Fruit fly (Drosophila melanogaster): Measurements from ENCODE around the gene eya.

Gene eya

DNA sequence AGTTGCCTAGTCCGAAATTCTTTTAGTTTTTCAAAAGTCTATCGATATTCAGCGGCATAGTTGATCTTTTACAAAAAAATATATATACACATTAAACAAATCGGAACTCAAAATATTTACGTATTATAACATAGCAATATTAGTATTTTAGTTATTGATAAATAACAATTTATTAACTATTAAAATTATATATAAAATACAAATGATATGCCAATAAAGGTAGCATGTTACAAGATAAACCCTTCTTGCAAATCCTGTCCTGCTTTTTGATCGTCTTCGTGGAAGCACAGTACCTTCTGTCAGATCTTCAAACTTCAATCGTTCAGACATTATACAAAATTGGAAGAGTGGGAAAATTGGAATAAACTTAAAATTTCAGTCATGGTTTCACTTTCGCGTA is 50.0 kb downstream of the eya start, which contains the start of gene CG9550:
Gene CG9550, plus strand, starts transcription at position 301 of the 400 bp plus-strand sequence.
- no peak for TF ChIP-seq CG7101 (tag; optimal IDR thresholded peaks at IDR 0.05)
- no peak for TF ChIP-seq CG5204 (GFP tag; optimal IDR thresholded peaks at IDR 0.05)
- no peak for TF ChIP-seq tj (GFP tag; optimal IDR thresholded peaks at IDR 0.05)
- no peak for TF ChIP-seq cnc (optimal IDR thresholded peaks at IDR 0.05)
- TF ChIP-seq Clk (GFP tag; optimal IDR thresholded peaks at IDR 0.05): no peak
- no peak for TF ChIP-seq CG1620 (GFP tag; optimal IDR thresholded peaks at IDR 0.05)
- TF ChIP-seq pad (GFP tag; optimal IDR thresholded peaks at IDR 0.05): no peak
- no peak for TF ChIP-seq cic (GFP tag; optimal IDR thresholded peaks at IDR 0.05)
- TF ChIP-seq kay (GFP tag; ENCODE audit: borderline replicate concordance): no peak
- TF ChIP-seq Mnt (GFP tag; optimal IDR thresholded peaks at IDR 0.05): no peak
- TF ChIP-seq CG14711 (tag; optimal IDR thresholded peaks at IDR 0.05): no peak
- TF ChIP-seq Crg-1 (GFP tag; optimal IDR thresholded peaks at IDR 0.05): no peak

DNA sequence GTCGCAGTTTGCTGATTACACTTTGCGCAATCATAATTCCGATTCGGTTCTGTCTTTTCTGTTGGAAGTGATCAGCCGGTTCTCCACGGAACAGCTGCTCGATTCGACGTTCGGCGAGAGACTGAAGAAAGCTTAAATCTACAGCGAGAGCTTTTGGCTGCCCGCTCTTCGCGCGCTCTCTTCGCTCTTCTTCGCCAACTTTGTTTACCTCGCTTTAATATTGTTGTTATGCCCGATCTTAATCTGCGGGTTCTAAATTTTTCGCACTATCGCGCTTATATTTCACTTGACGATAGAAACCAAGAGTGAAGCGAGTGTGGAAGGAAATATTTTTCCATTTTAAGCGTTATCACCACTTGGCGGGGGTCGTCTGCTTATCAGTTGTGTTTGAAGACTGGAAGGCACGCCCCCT is 52.4 kb downstream of the eya start, which contains the start of gene CG9547:
Gene CG9547, minus strand, starts transcription at position 128 of the 412 bp plus-strand sequence.
- TF ChIP-seq Mnt (GFP tag; optimal IDR thresholded peaks at IDR 0.05): peak; percentile 48
- TF ChIP-seq Crg-1 (GFP tag; optimal IDR thresholded peaks at IDR 0.05): peak; percentile 44
- no peak for TF ChIP-seq Clk (GFP tag; optimal IDR thresholded peaks at IDR 0.05)
- peak; percentile 69 for TF ChIP-seq CG7101 (tag; optimal IDR thresholded peaks at IDR 0.05)
- peak; percentile 79 for TF ChIP-seq CG33017 (tag; optimal IDR thresholded peaks at IDR 0.05)
- no peak for TF ChIP-seq toe (GFP tag; optimal IDR thresholded peaks at IDR 0.05)
- TF ChIP-seq pad (GFP tag; optimal IDR thresholded peaks at IDR 0.05): peak; percentile 9
- peak; percentile 93 for TF ChIP-seq cic (GFP tag; optimal IDR thresholded peaks at IDR 0.05)
- peak; percentile 36 for TF ChIP-seq tj (GFP tag; optimal IDR thresholded peaks at IDR 0.05)
- peak; percentile 24 for TF ChIP-seq CG7045 (GFP tag; optimal IDR thresholded peaks at IDR 0.05)
- peak; percentile 87 for TF ChIP-seq CG12768 (GFP tag; optimal IDR thresholded peaks at IDR 0.05)
- TF ChIP-seq CG5204 (GFP tag; optimal IDR thresholded peaks at IDR 0.05): no peak
- TF ChIP-seq CG11617 (GFP tag; optimal IDR thresholded peaks at IDR 0.05): peak; percentile 48
- TF ChIP-seq bab1 (GFP tag; optimal IDR thresholded peaks at IDR 0.05): peak; percentile 68

DNA sequence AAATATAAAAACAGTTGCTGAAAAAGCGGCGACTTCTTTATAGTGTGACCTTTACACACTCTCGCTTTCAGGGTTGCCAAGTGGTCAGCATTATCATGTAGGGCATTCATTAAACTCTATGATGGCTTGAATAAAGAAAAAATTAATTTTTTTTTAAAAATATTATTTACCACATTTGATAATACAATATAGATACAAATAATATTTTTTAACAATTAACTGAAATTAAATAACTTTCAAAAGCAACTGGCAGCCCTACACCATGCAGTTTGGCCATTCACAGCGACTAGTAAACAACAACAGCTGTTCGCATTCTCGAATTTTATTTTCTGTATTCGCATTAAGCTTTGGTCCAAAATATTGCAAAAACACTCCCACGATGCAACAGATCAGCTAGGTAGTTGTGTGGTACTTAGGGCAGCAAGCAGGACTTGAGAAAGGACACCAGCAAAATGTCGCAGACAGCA is 56.0 kb downstream of the eya start, which contains the start of the genes Phf5a and CG31638:
Gene Phf5a, minus strand, starts transcription at position 61 of the 467 bp plus-strand sequence.
Gene CG31638, plus strand, starts transcription at position 279 of the 467 bp plus-strand sequence.
- TF ChIP-seq CG7101 (tag; optimal IDR thresholded peaks at IDR 0.05): peak; percentile 97
- peak; percentile 92 for TF ChIP-seq Crg-1 (GFP tag; optimal IDR thresholded peaks at IDR 0.05)
- TF ChIP-seq Clk (GFP tag; optimal IDR thresholded peaks at IDR 0.05): peak; percentile 86
- no peak for TF ChIP-seq CG5204 (GFP tag; optimal IDR thresholded peaks at IDR 0.05)
- TF ChIP-seq tj (GFP tag; optimal IDR thresholded peaks at IDR 0.05): peak; percentile 84
- TF ChIP-seq CG1620 (GFP tag; optimal IDR thresholded peaks at IDR 0.05): peak; percentile 27
- TF ChIP-seq cnc (optimal IDR thresholded peaks at IDR 0.05): no peak
- peak; percentile 88 for TF ChIP-seq Mnt (GFP tag; optimal IDR thresholded peaks at IDR 0.05)
- TF ChIP-seq cic (GFP tag; optimal IDR thresholded peaks at IDR 0.05): peak; percentile 29
- peak; percentile 85 for TF ChIP-seq ovo (GFP tag; optimal IDR thresholded peaks at IDR 0.05)
- peak; percentile 100 for TF ChIP-seq CG14711 (tag; optimal IDR thresholded peaks at IDR 0.05)
- TF ChIP-seq toe (GFP tag; optimal IDR thresholded peaks at IDR 0.05): no peak
- peak; percentile 88 for TF ChIP-seq CG11617 (GFP tag; optimal IDR thresholded peaks at IDR 0.05)
- peak; percentile 62 for TF ChIP-seq CG7045 (GFP tag; optimal IDR thresholded peaks at IDR 0.05)
- no peak for TF ChIP-seq Hr96 (GFP tag; optimal IDR thresholded peaks at IDR 0.05)
- peak; percentile 95 for TF ChIP-seq CG33017 (tag; optimal IDR thresholded peaks at IDR 0.05)
- TF ChIP-seq kay (GFP tag; ENCODE audit: borderline replicate concordance): no peak
- TF ChIP-seq bab1 (GFP tag; optimal IDR thresholded peaks at IDR 0.05): peak; percentile 66
- TF ChIP-seq pad (GFP tag; optimal IDR thresholded peaks at IDR 0.05): peak; percentile 84
- peak; percentile 97 for TF ChIP-seq CG12768 (GFP tag; optimal IDR thresholded peaks at IDR 0.05)

DNA sequence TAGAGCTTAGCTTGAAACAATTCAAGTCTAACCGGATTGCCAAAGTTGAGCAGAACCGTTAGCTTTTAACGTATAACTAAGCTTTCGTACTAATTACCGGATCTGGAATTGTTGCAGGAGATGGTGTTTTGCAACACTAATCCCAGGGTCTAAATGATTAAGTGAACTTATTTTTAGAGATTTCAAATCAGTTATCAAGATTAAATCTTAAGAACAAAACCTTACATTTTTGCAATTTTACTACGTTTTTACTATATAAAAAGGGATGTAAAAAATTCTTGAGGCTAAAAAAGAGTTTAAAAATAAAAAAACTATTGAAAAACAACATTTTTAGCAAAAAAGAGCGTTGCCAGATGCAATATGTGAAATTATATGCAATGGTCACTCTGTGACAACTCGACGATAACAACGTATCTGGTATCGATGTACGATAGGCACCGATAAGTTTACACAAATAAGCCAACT is 58.1 kb downstream of the eya start, which contains the start of the genes KFase and epsilonCOP:
Gene KFase, minus strand, starts transcription at position 81 of the 465 bp plus-strand sequence.
Gene epsilonCOP, plus strand, starts transcription at position 415 of the 465 bp plus-strand sequence.
- TF ChIP-seq Hr96 (GFP tag; optimal IDR thresholded peaks at IDR 0.05): no peak
- TF ChIP-seq CG5204 (GFP tag; optimal IDR thresholded peaks at IDR 0.05): no peak
- no peak for TF ChIP-seq toe (GFP tag; optimal IDR thresholded peaks at IDR 0.05)
- peak; percentile 57 for TF ChIP-seq CG33017 (tag; optimal IDR thresholded peaks at IDR 0.05)
- peak; percentile 34 for TF ChIP-seq CG12768 (GFP tag; optimal IDR thresholded peaks at IDR 0.05)
- TF ChIP-seq Clk (GFP tag; optimal IDR thresholded peaks at IDR 0.05): no peak
- peak; percentile 36 for TF ChIP-seq cic (GFP tag; optimal IDR thresholded peaks at IDR 0.05)
- TF ChIP-seq pad (GFP tag; optimal IDR thresholded peaks at IDR 0.05): peak; percentile 55
- peak; percentile 35 for TF ChIP-seq bab1 (GFP tag; optimal IDR thresholded peaks at IDR 0.05)
- TF ChIP-seq CG1620 (GFP tag; optimal IDR thresholded peaks at IDR 0.05): peak; percentile 71
- peak; percentile 92 for TF ChIP-seq tj (GFP tag; optimal IDR thresholded peaks at IDR 0.05)
- peak; percentile 61 for TF ChIP-seq CG14711 (tag; optimal IDR thresholded peaks at IDR 0.05)
- TF ChIP-seq Crg-1 (GFP tag; optimal IDR thresholded peaks at IDR 0.05): peak; percentile 81
- TF ChIP-seq cnc (optimal IDR thresholded peaks at IDR 0.05): no peak
- no peak for TF ChIP-seq kay (GFP tag; ENCODE audit: borderline replicate concordance)
- TF ChIP-seq Mnt (GFP tag; optimal IDR thresholded peaks at IDR 0.05): peak; percentile 59
- TF ChIP-seq CG7101 (tag; optimal IDR thresholded peaks at IDR 0.05): peak; percentile 68
- peak; percentile 63 for TF ChIP-seq CG7045 (GFP tag; optimal IDR thresholded peaks at IDR 0.05)
- TF ChIP-seq ovo (GFP tag; optimal IDR thresholded peaks at IDR 0.05): peak; percentile 88
- peak; percentile 74 for TF ChIP-seq CG11617 (GFP tag; optimal IDR thresholded peaks at IDR 0.05)

DNA sequence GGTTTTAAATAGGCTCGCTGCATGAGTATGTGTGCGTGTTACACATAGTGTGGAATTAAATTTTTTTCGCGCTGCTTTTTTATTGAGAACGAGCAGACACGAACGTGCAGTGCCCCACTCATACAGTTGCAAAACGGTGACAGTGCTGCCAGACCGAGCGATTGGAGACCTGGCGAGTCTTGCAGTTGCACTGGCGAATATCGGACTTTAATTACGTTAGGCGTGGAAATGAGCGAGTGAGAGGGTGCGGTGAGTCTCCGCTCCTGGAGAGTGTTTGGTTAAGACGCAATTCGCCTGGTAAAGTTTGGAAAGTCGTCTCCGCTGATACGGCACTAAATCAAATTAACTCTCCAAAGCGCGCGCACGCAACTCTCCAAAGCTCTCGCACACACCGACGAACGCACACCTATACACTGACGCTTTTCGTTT is 65.5 kb downstream of the eya start:
- no peak for TF ChIP-seq bab1 (GFP tag; optimal IDR thresholded peaks at IDR 0.05)
- peak; percentile 5 for TF ChIP-seq CG11617 (GFP tag; optimal IDR thresholded peaks at IDR 0.05)
- TF ChIP-seq toe (GFP tag; optimal IDR thresholded peaks at IDR 0.05): peak; percentile 27
- no peak for TF ChIP-seq CG7045 (GFP tag; optimal IDR thresholded peaks at IDR 0.05)
- TF ChIP-seq CG5204 (GFP tag; optimal IDR thresholded peaks at IDR 0.05): no peak
- TF ChIP-seq Clk (GFP tag; optimal IDR thresholded peaks at IDR 0.05): no peak
- no peak for TF ChIP-seq CG14711 (tag; optimal IDR thresholded peaks at IDR 0.05)
- TF ChIP-seq CG1620 (GFP tag; optimal IDR thresholded peaks at IDR 0.05): no peak
- TF ChIP-seq CG7101 (tag; optimal IDR thresholded peaks at IDR 0.05): no peak
- TF ChIP-seq CG12768 (GFP tag; optimal IDR thresholded peaks at IDR 0.05): no peak
- no peak for TF ChIP-seq Crg-1 (GFP tag; optimal IDR thresholded peaks at IDR 0.05)
- peak; percentile 93 for TF ChIP-seq cic (GFP tag; optimal IDR thresholded peaks at IDR 0.05)
- TF ChIP-seq Hr96 (GFP tag; optimal IDR thresholded peaks at IDR 0.05): no peak
- TF ChIP-seq CG33017 (tag; optimal IDR thresholded peaks at IDR 0.05): no peak
- no peak for TF ChIP-seq kay (GFP tag; ENCODE audit: borderline replicate concordance)
- peak; percentile 85 for TF ChIP-seq Mnt (GFP tag; optimal IDR thresholded peaks at IDR 0.05)
- peak; percentile 10 for TF ChIP-seq ovo (GFP tag; optimal IDR thresholded peaks at IDR 0.05)
- peak; percentile 79 for TF ChIP-seq tj (GFP tag; optimal IDR thresholded peaks at IDR 0.05)
- peak; percentile 77 for TF ChIP-seq pad (GFP tag; optimal IDR thresholded peaks at IDR 0.05)
- TF ChIP-seq cnc (optimal IDR thresholded peaks at IDR 0.05): no peak
